Fruit fly (Drosophila melanogaster) whole organism, prepupa: Measurements from ENCODE around the gene Gli.

Experiments used
- CG10631 ChIP-seq: fragments of 200-800 bp; sonication (Bioruptor generic); optimal IDR thresholded peaks from 2 replicates; lab custom pipeline; 2016; ENCODE audit warnings: missing biosample characterization, missing genetic modification characterization
- CG10669 ChIP-seq: fragments of 200-800 bp; sonication (Bioruptor generic); optimal IDR thresholded peaks from 3 replicates; lab custom pipeline; 2018; ENCODE audit warnings: missing biosample characterization, mild to moderate bottlenecking, missing genetic modification characterization, moderate library complexity
- CG11294 ChIP-seq: fragments of 200-800 bp; sonication (Bioruptor generic); IDR thresholded peaks from 2 replicates; pipeline ENCODE4 v1.3.6; 2022; ENCODE audit warnings: missing biosample characterization, missing genetic modification characterization
- CG11902 ChIP-seq: fragments of 200-800 bp; sonication (Bioruptor generic); optimal IDR thresholded peaks from 3 replicates; lab custom pipeline; 2016; ENCODE audit warnings: missing biosample characterization, missing genetic modification characterization
- CG15336 ChIP-seq: fragments of 200-800 bp; sonication (Bioruptor generic); IDR thresholded peaks from 2 replicates; pipeline ENCODE4 v1.3.6; 2022; ENCODE audit warnings: missing biosample characterization, missing genetic modification characterization
- CG16779 ChIP-seq: fragments of 200-800 bp; sonication (Bioruptor generic); optimal IDR thresholded peaks from 3 replicates; lab custom pipeline; 2017; ENCODE audit warnings: missing biosample characterization, mild to moderate bottlenecking, missing genetic modification characterization
- CG3032 ChIP-seq: fragments of 200-800 bp; optimal IDR thresholded peaks from 2 replicates; lab custom pipeline; 2019; ENCODE audit warnings: missing biosample characterization, mild to moderate bottlenecking, missing genetic modification characterization, moderate library complexity
- CG31627 ChIP-seq: fragments of 200-800 bp; sonication (Bioruptor generic); optimal IDR thresholded peaks from 3 replicates; lab custom pipeline; 2016; ENCODE audit warnings: missing biosample characterization, missing genetic modification characterization
- CG32006 ChIP-seq: fragments of 200-800 bp; sonication (Bioruptor generic); optimal IDR thresholded peaks from 3 replicates; lab custom pipeline; 2017; ENCODE audit warnings: missing biosample characterization, mild to moderate bottlenecking, missing genetic modification characterization
- CG34406 ChIP-seq: fragments of 200-800 bp; sonication (Bioruptor generic); optimal IDR thresholded peaks from 3 replicates; lab custom pipeline; 2016; ENCODE audit warnings: missing biosample characterization, missing genetic modification characterization
- CG3919 ChIP-seq: fragments of 200-800 bp; sonication (Bioruptor generic); optimal IDR thresholded peaks from 3 replicates; lab custom pipeline; 2016; ENCODE audit warnings: missing biosample characterization, missing genetic modification characterization
- CG4318 ChIP-seq: fragments of 200-800 bp; sonication (Bioruptor generic); optimal IDR thresholded peaks from 3 replicates; lab custom pipeline; 2017; ENCODE audit warnings: missing biosample characterization, mild to moderate bottlenecking, missing genetic modification characterization
- CG6163 ChIP-seq: fragments of 200-800 bp; sonication (Bioruptor generic); IDR thresholded peaks from 3 replicates; pipeline ENCODE4 v1.3.6; 2022; ENCODE audit warnings: missing biosample characterization, missing genetic modification characterization
- CG6276 ChIP-seq: fragments of 200-800 bp; sonication (Bioruptor generic); optimal IDR thresholded peaks from 2 replicates; lab custom pipeline; 2017; ENCODE audit warnings: missing biosample characterization, mild to moderate bottlenecking, missing genetic modification characterization
- CG6792 ChIP-seq: fragments of 200-800 bp; sonication (Bioruptor generic); optimal IDR thresholded peaks from 3 replicates; lab custom pipeline; 2016; ENCODE audit warnings: missing biosample characterization, missing genetic modification characterization
- CG6808 ChIP-seq: fragments of 200-800 bp; sonication (Bioruptor generic); optimal IDR thresholded peaks from 3 replicates; lab custom pipeline; 2017; ENCODE audit warnings: missing biosample characterization, missing genetic modification characterization, mild to moderate bottlenecking, moderate library complexity, missing genetic modification reagents
- CG6854 ChIP-seq: fragments of 200-800 bp; sonication (Bioruptor generic); optimal IDR thresholded peaks from 2 replicates; lab custom pipeline; 2017; ENCODE audit warnings: missing biosample characterization, mild to moderate bottlenecking, missing genetic modification characterization
- CG7368 ChIP-seq: fragments of 200-800 bp; sonication (Bioruptor generic); optimal IDR thresholded peaks from 3 replicates; lab custom pipeline; 2016; ENCODE audit warnings: missing biosample characterization, missing genetic modification characterization
- CG8319 ChIP-seq: fragments of 200-800 bp; sonication (Bioruptor generic); optimal IDR thresholded peaks from 3 replicates; lab custom pipeline; 2016; ENCODE audit warnings: missing biosample characterization, missing genetic modification characterization
- CG8632 ChIP-seq: fragments of 200-800 bp; sonication (Bioruptor generic); optimal IDR thresholded peaks from 3 replicates; lab custom pipeline; 2016; ENCODE audit warnings: missing biosample characterization, missing genetic modification characterization
- CG9139 ChIP-seq: fragments of 200-800 bp; sonication (Bioruptor generic); optimal IDR thresholded peaks from 3 replicates; lab custom pipeline; 2017; ENCODE audit warnings: missing biosample characterization, mild to moderate bottlenecking, missing genetic modification characterization
- Eip75B ChIP-seq: fragments of 200-800 bp; sonication (Bioruptor generic); optimal IDR thresholded peaks from 3 replicates; lab custom pipeline; 2016; ENCODE audit warnings: missing biosample characterization, missing genetic modification characterization
- Eip93F ChIP-seq: fragments of 200-800 bp; sonication (Bioruptor generic); optimal IDR thresholded peaks from 2 replicates; lab custom pipeline; 2016; ENCODE audit warnings: missing biosample characterization, mild to moderate bottlenecking, missing genetic modification characterization
- Ets21C ChIP-seq: fragments of 200-800 bp; sonication (Bioruptor generic); optimal IDR thresholded peaks from 3 replicates; lab custom pipeline; 2016; ENCODE audit warnings: missing biosample characterization, missing genetic modification characterization
- Ets96B ChIP-seq: fragments of 200-800 bp; optimal IDR thresholded peaks from 2 replicates; lab custom pipeline; 2019; ENCODE audit warnings: missing biosample characterization, mild to moderate bottlenecking, missing genetic modification characterization, moderate library complexity
- Gug ChIP-seq: fragments of 200-800 bp; sonication (Bioruptor generic); IDR thresholded peaks from 2 replicates; pipeline ENCODE4 v1.3.6; 2022; ENCODE audit warnings: missing biosample characterization, missing genetic modification characterization
- Hr38 ChIP-seq: sonication (Bioruptor generic); optimal IDR thresholded peaks from 2 replicates; lab custom pipeline; 2016; ENCODE audit warnings: missing biosample characterization, missing genetic modification characterization
- Hr39 ChIP-seq: fragments of 200-800 bp; sonication (Bioruptor generic); optimal IDR thresholded peaks from 2 replicates; lab custom pipeline; 2016; ENCODE audit warnings: missing biosample characterization, missing genetic modification characterization
- Hr4 ChIP-seq: fragments of 200-800 bp; sonication (Bioruptor generic); optimal IDR thresholded peaks from 3 replicates; lab custom pipeline; 2016; ENCODE audit warnings: missing biosample characterization, missing genetic modification characterization
- Lpt ChIP-seq: fragments of 200-800 bp; sonication (Bioruptor generic); optimal IDR thresholded peaks from 3 replicates; lab custom pipeline; 2016; ENCODE audit warnings: missing biosample characterization, missing genetic modification characterization
- OdsH ChIP-seq: fragments of 200-800 bp; sonication (Bioruptor generic); optimal IDR thresholded peaks from 3 replicates; lab custom pipeline; 2016; ENCODE audit warnings: missing biosample characterization, missing genetic modification characterization
- Smox ChIP-seq: fragments of 200-800 bp; sonication (Bioruptor generic); optimal IDR thresholded peaks from 3 replicates; lab custom pipeline; 2016; ENCODE audit warnings: missing biosample characterization, missing genetic modification characterization
- Sox102F ChIP-seq: fragments of 200-800 bp; sonication (Bioruptor generic); optimal IDR thresholded peaks from 2 replicates; lab custom pipeline; 2016; ENCODE audit warnings: missing biosample characterization, mild to moderate bottlenecking, missing genetic modification characterization
- Sox14 ChIP-seq: fragments of 200-800 bp; sonication (Bioruptor generic); optimal IDR thresholded peaks from 3 replicates; lab custom pipeline; 2016; ENCODE audit warnings: missing biosample characterization, missing genetic modification characterization
- Sox15 ChIP-seq: fragments of 200-800 bp; sonication (Bioruptor generic); optimal IDR thresholded peaks from 3 replicates; lab custom pipeline; 2016; ENCODE audit warnings: missing biosample characterization, missing genetic modification characterization
- achi ChIP-seq: fragments of 200-800 bp; sonication (Bioruptor generic); optimal IDR thresholded peaks from 3 replicates; lab custom pipeline; 2016; ENCODE audit warnings: missing biosample characterization, missing genetic modification characterization
- acj6 ChIP-seq: fragments of 200-800 bp; sonication (Bioruptor generic); optimal IDR thresholded peaks from 3 replicates; lab custom pipeline; 2016; ENCODE audit warnings: missing biosample characterization, missing genetic modification characterization
- cyc ChIP-seq: fragments of 200-800 bp; sonication (Bioruptor generic); optimal IDR thresholded peaks from 3 replicates; lab custom pipeline; 2016; ENCODE audit warnings: missing biosample characterization, missing genetic modification characterization
- dac ChIP-seq: fragments of 200-800 bp; sonication (Bioruptor generic); optimal IDR thresholded peaks from 2 replicates; lab custom pipeline; 2017; ENCODE audit warnings: missing biosample characterization, mild to moderate bottlenecking, missing genetic modification characterization
- dsx ChIP-seq: fragments of 200-800 bp; optimal IDR thresholded peaks from 3 replicates; lab custom pipeline; 2019; ENCODE audit warnings: missing biosample characterization, mild to moderate bottlenecking, missing genetic modification characterization, moderate library complexity; ENCODE audit not compliant: poor library complexity, severe bottlenecking
- eg ChIP-seq: fragments of 200-800 bp; sonication (Bioruptor generic); IDR thresholded peaks from 3 replicates; pipeline ENCODE4 v1.3.6; 2022; ENCODE audit warnings: missing biosample characterization, missing genetic modification characterization
- esn ChIP-seq: fragments of 200-800 bp; sonication (Bioruptor generic); optimal IDR thresholded peaks from 2 replicates; lab custom pipeline; 2016; ENCODE audit warnings: missing biosample characterization, mild to moderate bottlenecking, missing genetic modification characterization, moderate library complexity
- fd59A ChIP-seq: fragments of 200-800 bp; sonication (Bioruptor generic); optimal IDR thresholded peaks from 2 replicates; lab custom pipeline; 2017; ENCODE audit warnings: missing biosample characterization, mild to moderate bottlenecking, missing genetic modification characterization, missing genetic modification reagents
- fd85E ChIP-seq: fragments of 200-800 bp; sonication (Bioruptor generic); optimal IDR thresholded peaks from 3 replicates; lab custom pipeline; 2016; ENCODE audit warnings: missing biosample characterization, missing genetic modification characterization
- fkh ChIP-seq: fragments of 200-800 bp; sonication (Bioruptor generic); optimal IDR thresholded peaks from 3 replicates; lab custom pipeline; 2017; ENCODE audit warnings: missing biosample characterization, mild to moderate bottlenecking, missing genetic modification characterization, moderate library complexity
- lz ChIP-seq: fragments of 200-800 bp; sonication (Bioruptor generic); optimal IDR thresholded peaks from 3 replicates; lab custom pipeline; 2016; ENCODE audit warnings: missing biosample characterization, missing genetic modification characterization
- net ChIP-seq: fragments of 200-800 bp; sonication (Bioruptor generic); optimal IDR thresholded peaks from 3 replicates; lab custom pipeline; 2016; ENCODE audit warnings: missing biosample characterization, missing genetic modification characterization
- salr ChIP-seq, 2 experiments: fragments of 200-800 bp; sonication (Bioruptor generic); optimal IDR thresholded peaks; 3 replicates each; lab custom pipeline; 2016 to 2018; ENCODE audit warnings: missing biosample characterization in 2 of 2, missing genetic modification characterization in 2 of 2, mild to moderate bottlenecking in 1 of 2
- spab ChIP-seq: fragments of 200-800 bp; sonication (Bioruptor generic); optimal IDR thresholded peaks from 2 replicates; lab custom pipeline; 2017; ENCODE audit warnings: missing biosample characterization, mild to moderate bottlenecking, missing genetic modification characterization, missing genetic modification reagents
- ss ChIP-seq, 2 experiments: fragments of 200-800 bp; sonication (Bioruptor generic); optimal IDR thresholded peaks; 2 replicates in 1 of 2; 3 replicates in 1 of 2; lab custom pipeline; 2017 to 2018; ENCODE audit warnings: mild to moderate bottlenecking in 2 of 2, missing biosample characterization in 2 of 2, missing genetic modification characterization in 2 of 2, moderate library complexity in 1 of 2
- svp ChIP-seq: fragments of 200-800 bp; sonication (Bioruptor generic); peaks from one replicate; lab custom pipeline; 2016; ENCODE audit warnings: missing biosample characterization, missing genetic modification characterization
- topi ChIP-seq: fragments of 200-800 bp; sonication (Bioruptor generic); optimal IDR thresholded peaks from 3 replicates; lab custom pipeline; 2016; ENCODE audit warnings: missing biosample characterization, missing genetic modification characterization
- vri ChIP-seq: fragments of 200-800 bp; sonication (Bioruptor generic); optimal IDR thresholded peaks from 3 replicates; lab custom pipeline; 2016; ENCODE audit warnings: missing biosample characterization, mild to moderate bottlenecking, missing genetic modification characterization

The Gli gene

DNA sequence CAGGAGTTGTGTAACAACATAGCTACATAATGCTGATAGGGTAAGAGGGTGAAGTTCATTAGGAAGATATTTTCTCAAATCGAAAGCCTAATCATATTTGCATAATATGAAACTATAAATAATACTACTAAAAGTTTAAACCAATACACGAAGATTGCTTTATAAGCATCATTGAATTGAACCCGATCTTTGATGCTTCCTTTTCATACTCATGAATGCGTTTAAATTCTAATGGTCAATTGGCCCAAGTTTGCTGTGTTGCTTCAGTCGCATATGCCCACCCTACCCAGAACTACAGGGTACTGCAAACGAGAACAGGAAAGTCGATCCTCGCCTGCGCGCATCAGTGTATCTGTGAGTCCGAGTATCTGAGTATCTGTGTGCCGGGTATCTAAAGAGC, 19.0 kb downstream of the Gli start:
- TF ChIP-seq vri (GFP tag; lab: Kevin White, UChicago): peak; percentile 94
- peak; percentile 95 for TF ChIP-seq CG6792 (GFP tag; lab: Kevin White, UChicago)
- peak; percentile 12 for TF ChIP-seq CG4318 (GFP tag; lab: Kevin White, UChicago)
- peak; percentile 20 for TF ChIP-seq spab (GFP tag; lab: Kevin White, UChicago)
- TF ChIP-seq fd59A (GFP tag; lab: Kevin White, UChicago): peak; percentile 93
- peak; percentile 69 for TF ChIP-seq Lpt (GFP tag; lab: Kevin White, UChicago)
- no peak for TF ChIP-seq Gug (GFP tag; lab: Robert Waterston, UW)
- peak; percentile 32 for TF ChIP-seq CG10669 (GFP tag; lab: Kevin White, UChicago)
- TF ChIP-seq Sox14 (GFP tag; lab: Kevin White, UChicago): peak; percentile 96
- TF ChIP-seq Eip75B (GFP tag; lab: Kevin White, UChicago): peak; percentile 95
- TF ChIP-seq Eip93F (GFP tag; lab: Kevin White, UChicago): peak; percentile 59
- peak; percentile 40 for TF ChIP-seq CG3032 (tag; lab: Kevin White, UChicago)
- peak; percentile 98 for TF ChIP-seq CG31627 (GFP tag; lab: Kevin White, UChicago)
- TF ChIP-seq Hr39 (GFP tag; lab: Kevin White, UChicago): peak; percentile 97
- TF ChIP-seq CG6808 (GFP tag; lab: Kevin White, UChicago): peak; percentile 19
- TF ChIP-seq CG6163: peak; percentile 81
- TF ChIP-seq Smox (GFP tag; lab: Kevin White, UChicago): peak; percentile 97
- TF ChIP-seq CG6854 (GFP tag; lab: Kevin White, UChicago): peak; percentile 54
- TF ChIP-seq topi (GFP tag; lab: Kevin White, UChicago): peak; percentile 45
- TF ChIP-seq Ets21C (GFP tag; lab: Kevin White, UChicago): peak; percentile 96
- TF ChIP-seq dsx (GFP tag; lab: Kevin White, UChicago): no peak
- no peak for TF ChIP-seq CG11294 (GFP tag; lab: Robert Waterston, UW)
- TF ChIP-seq Hr4 (GFP tag; lab: Kevin White, UChicago): peak; percentile 35
- no peak for TF ChIP-seq Hr38 (GFP tag; lab: Kevin White, UChicago)
- peak; percentile 48 for TF ChIP-seq cyc (GFP tag; lab: Kevin White, UChicago)
- peak; percentile 97 for TF ChIP-seq lz (GFP tag; lab: Kevin White, UChicago)
- TF ChIP-seq fd85E (GFP tag; lab: Kevin White, UChicago): no peak
- TF ChIP-seq CG15336 (GFP tag; lab: Robert Waterston, UW): no peak
- TF ChIP-seq CG7368 (GFP tag; lab: Kevin White, UChicago): peak; percentile 48
- peak; percentile 96 for TF ChIP-seq Sox102F (GFP tag; lab: Kevin White, UChicago)
- peak; percentile 92 for TF ChIP-seq CG8632
- TF ChIP-seq eg (GFP tag; lab: Robert Waterston, UW): no peak
- TF ChIP-seq CG34406 (GFP tag; lab: Kevin White, UChicago): peak; percentile 92
- no peak for TF ChIP-seq ss (GFP tag; optimal IDR thresholded peaks at IDR 0.05; lab: Kevin White, UChicago)
- peak; percentile 92 for TF ChIP-seq achi (GFP tag; lab: Kevin White, UChicago)
- TF ChIP-seq CG3919 (GFP tag; lab: Kevin White, UChicago): peak; percentile 7
- TF ChIP-seq CG8319: no peak
- TF ChIP-seq CG9139 (GFP tag; lab: Kevin White, UChicago): no peak
- peak; percentile 98 for TF ChIP-seq esn (GFP tag; lab: Kevin White, UChicago)
- peak; percentile 2 for TF ChIP-seq Ets96B (tag; lab: Kevin White, UChicago)
- peak; percentile 53 for TF ChIP-seq CG11902 (GFP tag; lab: Kevin White, UChicago)
- peak; percentile 95 for TF ChIP-seq CG10631 (GFP tag; lab: Kevin White, UChicago)
- TF ChIP-seq OdsH (GFP tag; lab: Kevin White, UChicago): peak; percentile 92
- peak; percentile 78 for TF ChIP-seq CG16779 (tag; lab: Kevin White, UChicago)
- TF ChIP-seq svp: peak; percentile 91
- peak; percentile 91 for TF ChIP-seq Sox15
- TF ChIP-seq fkh (GFP tag; lab: Kevin White, UChicago): no peak
- peak; percentile 96 for TF ChIP-seq acj6 (GFP tag; lab: Kevin White, UChicago)
- TF ChIP-seq salr (GFP tag; optimal IDR thresholded peaks at IDR 0.05; lab: Kevin White, UChicago): peak; percentile 80 to 88
- TF ChIP-seq CG32006 (GFP tag; lab: Kevin White, UChicago): peak; percentile 65
- TF ChIP-seq dac (GFP tag; lab: Kevin White, UChicago): no peak
- TF ChIP-seq net (GFP tag; lab: Kevin White, UChicago): peak; percentile 85
- no peak for TF ChIP-seq CG6276 (GFP tag; lab: Kevin White, UChicago)
